Worm (Caenorhabditis elegans) whole organism, early embryonic: ENCODE data around the gene frm-5.2.

Experiments used
- B0310.2 ChIP-seq: sonication (generic microtip); optimal IDR thresholded peaks from 2 replicates; lab custom pipeline; 2016; ENCODE audit warnings: mild to moderate bottlenecking, missing genetic modification characterization, missing compliant biosample characterization
- F13C5.2 ChIP-seq: sonication (generic microtip); optimal IDR thresholded peaks from 2 replicates; lab custom pipeline; 2017; ENCODE audit warnings: mild to moderate bottlenecking, missing genetic modification characterization, inconsistent platforms, missing compliant biosample characterization
- aly-1 ChIP-seq: sonication (generic microtip); optimal IDR thresholded peaks from 2 replicates; lab custom pipeline; 2016; ENCODE audit warnings: missing genetic modification characterization, missing compliant biosample characterization
- ama-1 ChIP-seq: fragments of 150-350 bp; optimal IDR thresholded peaks from 2 replicates; lab custom pipeline; 2014
- flt-1 ChIP-seq: fragments of 200-800 bp; sonication (Bioruptor generic); IDR thresholded peaks from 2 replicates; pipeline ENCODE4 v1.3.6; 2022; ENCODE audit warnings: missing genetic modification characterization, missing compliant biosample characterization
- hnd-1 ChIP-seq: sonication (generic microtip); optimal IDR thresholded peaks from 2 replicates; lab custom pipeline; 2016; ENCODE audit warnings: missing genetic modification characterization, missing compliant biosample characterization
- pes-1 ChIP-seq: fragments of 200-800 bp; sonication (Bioruptor generic); IDR thresholded peaks from 2 replicates; pipeline ENCODE4 v1.3.6; 2022; ENCODE audit warnings: missing genetic modification reagents, missing genetic modification characterization, missing compliant biosample characterization
- tra-4 ChIP-seq: sonication (generic microtip); optimal IDR thresholded peaks from 2 replicates; lab custom pipeline; 2017; ENCODE audit warnings: missing genetic modification characterization, missing compliant biosample characterization

- TF ChIP-seq pes-1 (GFP tag; lab: Robert Waterston, UW) (no peak), B0310.2 (tag; lab: Kevin White, UChicago) (no peak), ama-1 (lab: Kevin White, UChicago) (no peak), flt-1 (no peak), hnd-1 (no peak), tra-4 (tag; lab: Kevin White, UChicago) (no peak), aly-1 (tag; lab: Kevin White, UChicago) (no peak), F13C5.2 (tag; lab: Kevin White, UChicago) (no peak)
These were observed 58.4 kb downstream of the frm-5.2 start, which contains the start of gene T05C7.5 for ce11 chrIV:58818-59217.
